Worm (Caenorhabditis elegans): Measurements from ENCODE around the gene B0564.2.

B0564.2 gene

DNA sequence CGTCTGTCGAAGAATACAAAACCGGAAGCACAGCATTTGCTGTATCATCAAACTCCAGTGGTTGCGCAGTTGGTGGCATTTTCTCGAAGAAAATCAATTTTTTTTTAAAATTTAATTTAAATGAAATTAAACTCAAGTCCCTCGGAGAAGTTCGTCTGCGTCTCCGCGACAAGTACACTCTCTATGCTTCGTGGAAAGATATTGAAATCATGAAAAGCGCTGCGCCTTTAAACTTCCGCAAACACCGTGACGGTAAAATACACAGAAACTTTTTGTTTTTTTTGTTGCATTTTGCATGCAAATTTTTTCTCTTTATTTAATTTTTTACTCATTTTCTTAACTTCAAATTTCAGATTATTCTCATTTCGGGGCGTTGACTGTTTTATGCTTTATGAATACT lies 8.8 kb upstream of the B0564.2 start, which contains the start of the genes dli-1, tin-9.2 and exos-4.1 (continued):
- TF ChIP-seq nhr-12 (tag; optimal IDR thresholded peaks at IDR 0.05) (no peak), sma-9 (GFP tag; optimal IDR thresholded peaks at IDR 0.05) (no peak), sma-9 (tag; optimal IDR thresholded peaks at IDR 0.05) (no peak), nhr-21 (tag; optimal IDR thresholded peaks at IDR 0.05) (no peak), snpc-4 (tag; optimal IDR thresholded peaks at IDR 0.05) (no peak), ama-1 (optimal IDR thresholded peaks at IDR 0.05) (peak; percentile 8)

DNA sequence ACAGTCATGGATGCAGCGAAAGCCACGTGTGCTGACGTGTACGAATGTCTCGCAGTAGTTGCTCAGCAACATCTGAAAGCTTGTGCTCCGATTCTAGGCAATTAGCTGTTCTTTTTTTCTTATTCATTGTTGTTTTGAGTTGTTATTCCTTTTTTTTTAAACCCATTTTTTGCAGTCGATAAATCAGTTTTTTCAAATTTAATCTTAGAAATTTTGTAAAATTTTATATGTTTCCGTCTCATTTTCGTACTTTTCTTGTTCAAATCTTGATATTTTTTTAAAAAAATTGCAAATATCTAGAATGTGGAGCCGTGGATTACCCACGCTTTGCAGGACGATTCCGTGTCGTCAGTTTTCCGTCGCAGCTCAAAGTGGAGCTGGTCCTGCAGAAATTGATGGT lies 7.0 kb upstream of the B0564.2 start, which contains the start of gene fask-1:
Gene fask-1 (plus strand): TSS at position 301 of the 400 bp plus-strand sequence.
- TF ChIP-seq ceh-16 (tag; optimal IDR thresholded peaks at IDR 0.05): no peak
- TF ChIP-seq crh-2 (tag; optimal IDR thresholded peaks at IDR 0.05): no peak
- no peak for TF ChIP-seq gmeb-1 (tag; optimal IDR thresholded peaks at IDR 0.05)
- TF ChIP-seq nhr-23 (tag; optimal IDR thresholded peaks at IDR 0.05): no peak
- TF ChIP-seq nhr-237 (tag; optimal IDR thresholded peaks at IDR 0.05): no peak
- no peak for TF ChIP-seq elt-1 (tag; optimal IDR thresholded peaks at IDR 0.05)
- TF ChIP-seq lsy-2 (tag; optimal IDR thresholded peaks at IDR 0.05): no peak
- no peak for TF ChIP-seq zag-1 (tag; optimal IDR thresholded peaks at IDR 0.05)
- TF ChIP-seq mdl-1 (tag; optimal IDR thresholded peaks at IDR 0.05): no peak
- no peak for TF ChIP-seq ztf-4 (tag; optimal IDR thresholded peaks at IDR 0.05)
- no peak for TF ChIP-seq fos-1 (tag; optimal IDR thresholded peaks at IDR 0.05)

DNA sequence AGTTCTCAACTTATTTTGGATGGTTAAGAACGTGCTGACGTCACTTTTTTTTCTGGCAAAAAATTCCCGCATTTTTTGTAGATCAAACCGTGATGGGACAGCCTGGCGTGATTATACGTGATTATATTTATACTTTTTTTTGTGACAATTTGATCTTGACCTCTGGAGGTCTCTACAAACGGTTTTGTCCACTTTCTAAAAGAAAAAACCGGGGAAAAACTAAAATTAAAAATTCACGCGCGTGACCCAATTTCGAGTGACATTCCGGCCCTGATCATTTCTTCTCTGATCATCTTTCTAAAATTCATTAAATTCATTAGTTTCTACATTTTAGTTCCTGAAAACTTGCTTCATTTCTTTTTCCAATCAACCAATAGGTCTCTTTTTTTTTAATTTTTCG lies 2.6 kb upstream of the B0564.2 start, which contains the start of gene rde-11:
Gene rde-11 (plus strand): TSS at position 301 of the 400 bp plus-strand sequence.
- TF ChIP-seq sma-3 (GFP tag; optimal IDR thresholded peaks at IDR 0.05) (no peak), crh-2 (tag; optimal IDR thresholded peaks at IDR 0.05) (no peak), nhr-23 (tag; optimal IDR thresholded peaks at IDR 0.05) (no peak), R02D3.7 (tag; optimal IDR thresholded peaks at IDR 0.05) (no peak)

DNA sequence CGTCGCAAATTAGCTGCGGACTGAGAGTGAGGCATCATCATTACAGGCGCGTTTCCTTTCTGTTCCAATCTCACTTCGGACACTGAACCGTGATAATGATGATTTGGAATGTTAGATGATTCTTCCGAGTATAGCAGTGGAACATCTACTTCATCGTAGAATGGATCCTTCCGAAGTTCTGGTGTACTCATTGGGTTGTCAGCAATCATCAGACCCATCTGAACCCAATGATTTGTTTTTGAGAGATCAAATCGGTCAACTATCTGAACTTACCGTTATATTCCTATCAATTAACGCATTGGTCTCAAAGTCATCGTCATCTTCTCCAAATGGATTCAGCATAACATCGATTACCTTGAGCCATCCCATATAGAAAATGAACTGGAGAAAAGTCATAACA lies 971 bp downstream of the B0564.2 start:
- TF ChIP-seq lin-39 (tag; optimal IDR thresholded peaks at IDR 0.05) (no peak), lin-11 (tag; optimal IDR thresholded peaks at IDR 0.05) (no peak)

DNA sequence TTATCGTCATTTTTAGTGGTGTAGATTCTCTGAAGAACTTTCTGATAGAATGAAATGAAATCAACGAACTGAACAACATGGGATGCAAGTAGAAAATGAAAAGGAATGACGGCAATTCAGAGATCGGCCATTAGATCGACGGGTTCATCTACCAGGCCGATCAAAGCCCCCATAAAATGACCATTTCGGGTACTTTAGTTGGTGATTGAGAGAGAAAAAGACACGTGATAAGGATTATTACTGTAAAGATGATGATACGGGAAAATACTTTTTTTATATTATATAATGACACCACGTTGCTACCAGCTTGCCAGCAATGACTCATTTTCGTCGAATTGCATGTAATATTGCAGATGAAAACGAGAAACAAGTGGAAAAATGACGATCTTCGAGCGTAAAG lies 2.3 kb downstream of the B0564.2 start, which contains the start of gene best-1:
Gene best-1 (minus strand): TSS at position 29 of the 400 bp plus-strand sequence.
- no peak for TF ChIP-seq R02D3.7 (tag; optimal IDR thresholded peaks at IDR 0.05)
- TF ChIP-seq mdl-1 (tag; optimal IDR thresholded peaks at IDR 0.05): no peak
- peak; percentile 74 for TF ChIP-seq nhr-21 (tag; optimal IDR thresholded peaks at IDR 0.05)
- TF ChIP-seq nhr-12 (tag; optimal IDR thresholded peaks at IDR 0.05): no peak
- no peak for TF ChIP-seq mbf-1 (tag; optimal IDR thresholded peaks at IDR 0.05)
- no peak for TF ChIP-seq nhr-23 (tag; optimal IDR thresholded peaks at IDR 0.05)
- TF ChIP-seq C34F6.9 (tag; optimal IDR thresholded peaks at IDR 0.05): no peak
- TF ChIP-seq alr-1 (tag; optimal IDR thresholded peaks at IDR 0.05): no peak
- peak; percentile 26 for TF ChIP-seq crh-2 (tag; optimal IDR thresholded peaks at IDR 0.05)
- peak; percentile 82 for TF ChIP-seq sma-9 (GFP tag; optimal IDR thresholded peaks at IDR 0.05)
- no peak for TF ChIP-seq sma-9 (tag; optimal IDR thresholded peaks at IDR 0.05)
- no peak for TF ChIP-seq unc-55 (GFP tag; optimal IDR thresholded peaks at IDR 0.05)
- TF ChIP-seq sma-3 (GFP tag; optimal IDR thresholded peaks at IDR 0.05): peak; percentile 56
- no peak for TF ChIP-seq zag-1 (tag; optimal IDR thresholded peaks at IDR 0.05)
- no peak for TF ChIP-seq lin-39 (tag; optimal IDR thresholded peaks at IDR 0.05)
- TF ChIP-seq lin-11 (tag; optimal IDR thresholded peaks at IDR 0.05): no peak
- TF ChIP-seq nhr-129 (tag; optimal IDR thresholded peaks at IDR 0.05): peak; percentile 5
- no peak for TF ChIP-seq egl-27 (tag; optimal IDR thresholded peaks at IDR 0.05)
- peak; percentile 26 for TF ChIP-seq blmp-1 (tag; optimal IDR thresholded peaks at IDR 0.05; ENCODE audit: insufficient read depth)
- no peak for TF ChIP-seq nhr-11 (tag; optimal IDR thresholded peaks at IDR 0.05)

DNA sequence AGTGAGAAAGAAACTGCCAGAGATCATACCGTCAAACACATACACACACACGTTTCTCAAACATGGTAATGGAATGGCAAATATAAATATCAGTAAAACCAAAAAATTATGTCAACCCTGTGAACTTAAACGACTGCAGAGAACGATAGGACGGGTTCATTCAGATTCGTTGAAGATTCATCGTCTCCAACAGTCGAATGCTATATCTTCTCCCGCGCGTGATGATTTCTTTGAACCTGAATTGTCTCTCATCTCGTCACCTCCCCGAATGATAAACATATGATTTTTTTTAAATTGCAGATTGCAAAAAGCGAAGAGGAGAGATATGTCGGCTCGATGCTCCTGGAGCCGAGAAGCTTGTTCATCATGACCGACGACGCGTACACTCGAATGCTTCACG lies 3.4 kb downstream of the B0564.2 start:
- no peak for TF ChIP-seq lin-13 (GFP tag; optimal IDR thresholded peaks at IDR 0.05)
- no peak for TF ChIP-seq elt-1 (tag; optimal IDR thresholded peaks at IDR 0.05)
- TF ChIP-seq nhr-129 (tag; optimal IDR thresholded peaks at IDR 0.05): peak; percentile 55
- TF ChIP-seq crh-2 (tag; optimal IDR thresholded peaks at IDR 0.05): no peak
- peak; percentile 11 for TF ChIP-seq fos-1 (tag; optimal IDR thresholded peaks at IDR 0.05)
- peak; percentile 57 for TF ChIP-seq nhr-21 (tag; optimal IDR thresholded peaks at IDR 0.05)
- TF ChIP-seq nhr-25 (tag; optimal IDR thresholded peaks at IDR 0.05): peak; percentile 11
